Worm (Caenorhabditis elegans) whole organism, L2 larva: ENCODE measurements around the gene srt-16.

Source experiments
- fos-1 ChIP-seq: fragments of 150-350 bp; optimal IDR thresholded peaks from 2 replicates; lab custom pipeline; 2014; ENCODE audit warnings: missing biosample characterization, missing genetic modification characterization
- ztf-4 ChIP-seq: fragments of 150-350 bp; optimal IDR thresholded peaks from 2 replicates; lab custom pipeline; 2014; ENCODE audit warnings: missing biosample characterization, missing genetic modification characterization

DNA sequence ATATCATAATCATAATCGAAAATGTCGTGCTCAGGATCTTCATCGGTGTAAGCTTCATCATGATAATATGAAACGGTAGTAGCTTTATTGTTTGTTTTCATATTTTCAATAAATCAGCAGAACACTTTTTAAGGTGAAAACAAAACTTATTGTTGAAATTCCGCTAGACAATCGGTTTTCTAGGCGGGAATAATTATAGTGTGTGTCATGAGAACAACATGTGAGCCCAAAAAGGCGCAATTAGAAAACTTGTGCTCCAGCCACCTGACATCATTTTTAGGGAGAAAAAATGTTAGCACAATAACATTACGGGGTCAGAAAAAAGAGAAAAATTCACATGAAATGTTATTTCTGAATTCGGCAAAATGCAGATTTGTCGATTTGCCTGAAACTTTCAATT is 30.1 kb downstream of the srt-16 start, which contains the start of gene srw-8:
- TF ChIP-seq ztf-4 (tag; lab: Kevin White, UChicago) (no peak), fos-1 (tag; lab: Kevin White, UChicago) (no peak)
